Fruit fly (Drosophila melanogaster) whole organism, prepupa: Measurements from ENCODE around the gene CG7506.

Experiments
- Blimp-1 ChIP-seq: fragments of 200-800 bp; sonication (Bioruptor generic); optimal IDR thresholded peaks from 3 replicates; lab custom pipeline; 2017; ENCODE audit warnings: missing biosample characterization, missing genetic modification characterization, mild to moderate bottlenecking, moderate library complexity, missing genetic modification reagents
- CG10631 ChIP-seq: fragments of 200-800 bp; sonication (Bioruptor generic); optimal IDR thresholded peaks from 2 replicates; lab custom pipeline; 2016; ENCODE audit warnings: missing biosample characterization, missing genetic modification characterization
- CG10669 ChIP-seq: fragments of 200-800 bp; sonication (Bioruptor generic); optimal IDR thresholded peaks from 3 replicates; lab custom pipeline; 2018; ENCODE audit warnings: missing biosample characterization, mild to moderate bottlenecking, missing genetic modification characterization, moderate library complexity
- CG11294 ChIP-seq: fragments of 200-800 bp; sonication (Bioruptor generic); IDR thresholded peaks from 2 replicates; pipeline ENCODE4 v1.3.6; 2022; ENCODE audit warnings: missing biosample characterization, missing genetic modification characterization
- CG15336 ChIP-seq: fragments of 200-800 bp; sonication (Bioruptor generic); IDR thresholded peaks from 2 replicates; pipeline ENCODE4 v1.3.6; 2022; ENCODE audit warnings: missing biosample characterization, missing genetic modification characterization
- CG3032 ChIP-seq: fragments of 200-800 bp; optimal IDR thresholded peaks from 2 replicates; lab custom pipeline; 2019; ENCODE audit warnings: missing biosample characterization, mild to moderate bottlenecking, missing genetic modification characterization, moderate library complexity
- CG32006 ChIP-seq: fragments of 200-800 bp; sonication (Bioruptor generic); optimal IDR thresholded peaks from 3 replicates; lab custom pipeline; 2017; ENCODE audit warnings: missing biosample characterization, mild to moderate bottlenecking, missing genetic modification characterization
- CG3919 ChIP-seq: fragments of 200-800 bp; sonication (Bioruptor generic); optimal IDR thresholded peaks from 3 replicates; lab custom pipeline; 2016; ENCODE audit warnings: missing biosample characterization, missing genetic modification characterization
- CG4318 ChIP-seq: fragments of 200-800 bp; sonication (Bioruptor generic); optimal IDR thresholded peaks from 3 replicates; lab custom pipeline; 2017; ENCODE audit warnings: missing biosample characterization, mild to moderate bottlenecking, missing genetic modification characterization
- CG6163 ChIP-seq: fragments of 200-800 bp; sonication (Bioruptor generic); IDR thresholded peaks from 3 replicates; pipeline ENCODE4 v1.3.6; 2022; ENCODE audit warnings: missing biosample characterization, missing genetic modification characterization
- CG6276 ChIP-seq: fragments of 200-800 bp; sonication (Bioruptor generic); optimal IDR thresholded peaks from 2 replicates; lab custom pipeline; 2017; ENCODE audit warnings: missing biosample characterization, mild to moderate bottlenecking, missing genetic modification characterization
- CG6792 ChIP-seq: fragments of 200-800 bp; sonication (Bioruptor generic); optimal IDR thresholded peaks from 3 replicates; lab custom pipeline; 2016; ENCODE audit warnings: missing biosample characterization, missing genetic modification characterization
- CG6808 ChIP-seq: fragments of 200-800 bp; sonication (Bioruptor generic); optimal IDR thresholded peaks from 3 replicates; lab custom pipeline; 2017; ENCODE audit warnings: missing biosample characterization, missing genetic modification characterization, mild to moderate bottlenecking, moderate library complexity, missing genetic modification reagents
- CG8119 ChIP-seq: fragments of 200-800 bp; sonication (Bioruptor generic); IDR thresholded peaks from 3 replicates; pipeline ENCODE4 v1.3.6; 2022; ENCODE audit warnings: missing biosample characterization, missing genetic modification characterization
- CG8319 ChIP-seq: fragments of 200-800 bp; sonication (Bioruptor generic); optimal IDR thresholded peaks from 3 replicates; lab custom pipeline; 2016; ENCODE audit warnings: missing biosample characterization, missing genetic modification characterization
- CG9139 ChIP-seq: fragments of 200-800 bp; sonication (Bioruptor generic); optimal IDR thresholded peaks from 3 replicates; lab custom pipeline; 2017; ENCODE audit warnings: missing biosample characterization, mild to moderate bottlenecking, missing genetic modification characterization
- Eip75B ChIP-seq: fragments of 200-800 bp; sonication (Bioruptor generic); optimal IDR thresholded peaks from 3 replicates; lab custom pipeline; 2016; ENCODE audit warnings: missing biosample characterization, missing genetic modification characterization
- Eip78C ChIP-seq: fragments of 200-800 bp; sonication (Bioruptor generic); peaks from one replicate; lab custom pipeline; 2016; ENCODE audit warnings: missing biosample characterization, missing genetic modification characterization
- Eip93F ChIP-seq: fragments of 200-800 bp; sonication (Bioruptor generic); optimal IDR thresholded peaks from 2 replicates; lab custom pipeline; 2016; ENCODE audit warnings: missing biosample characterization, mild to moderate bottlenecking, missing genetic modification characterization
- Ets21C ChIP-seq: fragments of 200-800 bp; sonication (Bioruptor generic); optimal IDR thresholded peaks from 3 replicates; lab custom pipeline; 2016; ENCODE audit warnings: missing biosample characterization, missing genetic modification characterization
- Gug ChIP-seq: fragments of 200-800 bp; sonication (Bioruptor generic); IDR thresholded peaks from 2 replicates; pipeline ENCODE4 v1.3.6; 2022; ENCODE audit warnings: missing biosample characterization, missing genetic modification characterization
- Hr39 ChIP-seq: fragments of 200-800 bp; sonication (Bioruptor generic); optimal IDR thresholded peaks from 2 replicates; lab custom pipeline; 2016; ENCODE audit warnings: missing biosample characterization, missing genetic modification characterization
- Hr4 ChIP-seq: fragments of 200-800 bp; sonication (Bioruptor generic); optimal IDR thresholded peaks from 3 replicates; lab custom pipeline; 2016; ENCODE audit warnings: missing biosample characterization, missing genetic modification characterization
- Lpt ChIP-seq: fragments of 200-800 bp; sonication (Bioruptor generic); optimal IDR thresholded peaks from 3 replicates; lab custom pipeline; 2016; ENCODE audit warnings: missing biosample characterization, missing genetic modification characterization
- OdsH ChIP-seq: fragments of 200-800 bp; sonication (Bioruptor generic); optimal IDR thresholded peaks from 3 replicates; lab custom pipeline; 2016; ENCODE audit warnings: missing biosample characterization, missing genetic modification characterization
- Smox ChIP-seq: fragments of 200-800 bp; sonication (Bioruptor generic); optimal IDR thresholded peaks from 3 replicates; lab custom pipeline; 2016; ENCODE audit warnings: missing biosample characterization, missing genetic modification characterization
- Sox14 ChIP-seq: fragments of 200-800 bp; sonication (Bioruptor generic); optimal IDR thresholded peaks from 3 replicates; lab custom pipeline; 2016; ENCODE audit warnings: missing biosample characterization, missing genetic modification characterization
- achi ChIP-seq: fragments of 200-800 bp; sonication (Bioruptor generic); optimal IDR thresholded peaks from 3 replicates; lab custom pipeline; 2016; ENCODE audit warnings: missing biosample characterization, missing genetic modification characterization
- acj6 ChIP-seq: fragments of 200-800 bp; sonication (Bioruptor generic); optimal IDR thresholded peaks from 3 replicates; lab custom pipeline; 2016; ENCODE audit warnings: missing biosample characterization, missing genetic modification characterization
- dac ChIP-seq: fragments of 200-800 bp; sonication (Bioruptor generic); optimal IDR thresholded peaks from 2 replicates; lab custom pipeline; 2017; ENCODE audit warnings: missing biosample characterization, mild to moderate bottlenecking, missing genetic modification characterization
- eg ChIP-seq: fragments of 200-800 bp; sonication (Bioruptor generic); IDR thresholded peaks from 3 replicates; pipeline ENCODE4 v1.3.6; 2022; ENCODE audit warnings: missing biosample characterization, missing genetic modification characterization
- esn ChIP-seq: fragments of 200-800 bp; sonication (Bioruptor generic); optimal IDR thresholded peaks from 2 replicates; lab custom pipeline; 2016; ENCODE audit warnings: missing biosample characterization, mild to moderate bottlenecking, missing genetic modification characterization, moderate library complexity
- fd59A ChIP-seq: fragments of 200-800 bp; sonication (Bioruptor generic); optimal IDR thresholded peaks from 2 replicates; lab custom pipeline; 2017; ENCODE audit warnings: missing biosample characterization, mild to moderate bottlenecking, missing genetic modification characterization, missing genetic modification reagents
- lz ChIP-seq: fragments of 200-800 bp; sonication (Bioruptor generic); optimal IDR thresholded peaks from 3 replicates; lab custom pipeline; 2016; ENCODE audit warnings: missing biosample characterization, missing genetic modification characterization
- pdm3 ChIP-seq: fragments of 200-800 bp; sonication (Bioruptor generic); optimal IDR thresholded peaks from 3 replicates; lab custom pipeline; 2016; ENCODE audit warnings: missing biosample characterization, missing genetic modification characterization
- svp ChIP-seq: fragments of 200-800 bp; sonication (Bioruptor generic); peaks from one replicate; lab custom pipeline; 2016; ENCODE audit warnings: missing biosample characterization, missing genetic modification characterization
- topi ChIP-seq: fragments of 200-800 bp; sonication (Bioruptor generic); optimal IDR thresholded peaks from 3 replicates; lab custom pipeline; 2016; ENCODE audit warnings: missing biosample characterization, missing genetic modification characterization

The CG7506 gene

dm6 chr3L:7601122-7601841 lies 40.2 kb downstream of the CG7506 start (continued):
- peak; percentile 51 for TF ChIP-seq CG10669 (GFP tag; lab: Kevin White, UChicago)
- peak; percentile 27 for TF ChIP-seq Lpt (GFP tag; lab: Kevin White, UChicago)
- TF ChIP-seq Blimp-1 (GFP tag; lab: Kevin White, UChicago) = peak; percentile 24
- TF ChIP-seq CG3919 (GFP tag; lab: Kevin White, UChicago) = peak; percentile 70
- peak; percentile 67 for TF ChIP-seq lz (GFP tag; lab: Kevin White, UChicago)
- no peak for TF ChIP-seq Gug (GFP tag; lab: Robert Waterston, UW)
- TF ChIP-seq acj6 (GFP tag; lab: Kevin White, UChicago) = peak; percentile 50
- TF ChIP-seq CG8319 = peak; percentile 1
- TF ChIP-seq Smox (GFP tag; lab: Kevin White, UChicago) = peak; percentile 70
- TF ChIP-seq CG6276 = no peak
- TF ChIP-seq Eip93F (GFP tag; lab: Kevin White, UChicago) = no peak
- peak; percentile 81 for TF ChIP-seq esn (GFP tag; lab: Kevin White, UChicago)
- peak; percentile 77 for TF ChIP-seq CG6163 (GFP tag; lab: Robert Waterston, UW)

dm6 chr3L:7598329-7598728 lies 43.1 kb downstream of the CG7506 start:
- peak; percentile 10 for TF ChIP-seq CG6808 (GFP tag; lab: Kevin White, UChicago)
- TF ChIP-seq OdsH (GFP tag; lab: Kevin White, UChicago) = peak; percentile 12
- peak; percentile 36 for TF ChIP-seq CG4318
- TF ChIP-seq CG15336 (GFP tag; lab: Robert Waterston, UW) = peak; percentile 80
- TF ChIP-seq CG8119 (GFP tag; lab: Robert Waterston, UW) = peak; percentile 80
- peak; percentile 65 for TF ChIP-seq CG32006 (GFP tag; lab: Kevin White, UChicago)
- TF ChIP-seq CG11294 (GFP tag; lab: Robert Waterston, UW) = peak; percentile 42; the same call in 1 of the 2 replicates
- TF ChIP-seq CG3919 (GFP tag; lab: Kevin White, UChicago) = peak; percentile 22
- TF ChIP-seq achi (GFP tag; lab: Kevin White, UChicago) = peak; percentile 24
- TF ChIP-seq Hr4 = peak; percentile 79
- no peak for TF ChIP-seq Eip75B (GFP tag; lab: Kevin White, UChicago)
- peak; percentile 82 for TF ChIP-seq eg (GFP tag; lab: Robert Waterston, UW)
- peak; percentile 70 for TF ChIP-seq CG6163 (GFP tag; lab: Robert Waterston, UW)
- no peak for TF ChIP-seq lz (GFP tag; lab: Kevin White, UChicago)
- peak; percentile 72 for TF ChIP-seq Eip78C (GFP tag; lab: Kevin White, UChicago)
- peak; percentile 73 for TF ChIP-seq svp (GFP tag; lab: Kevin White, UChicago)
- TF ChIP-seq CG6276 = peak; percentile 32
- no peak for TF ChIP-seq CG6792
- TF ChIP-seq CG10631 (GFP tag; lab: Kevin White, UChicago) = no peak
- TF ChIP-seq acj6 (GFP tag; lab: Kevin White, UChicago) = peak; percentile 8
- TF ChIP-seq CG10669 (GFP tag; lab: Kevin White, UChicago) = peak; percentile 7
- no peak for TF ChIP-seq Ets21C (GFP tag; lab: Kevin White, UChicago)

- TF ChIP-seq CG9139 (GFP tag; lab: Kevin White, UChicago) (no peak), fd59A (GFP tag; lab: Kevin White, UChicago) (no peak), dac (no peak), Gug (GFP tag; lab: Robert Waterston, UW) (no peak), topi (no peak), Sox14 (GFP tag; lab: Kevin White, UChicago) (no peak), CG3032 (tag; lab: Kevin White, UChicago) (no peak), CG10631 (GFP tag; lab: Kevin White, UChicago) (no peak), Hr39 (GFP tag; lab: Kevin White, UChicago) (no peak), svp (GFP tag; lab: Kevin White, UChicago) (no peak), Blimp-1 (GFP tag; lab: Kevin White, UChicago) (no peak), pdm3 (GFP tag; lab: Kevin White, UChicago) (no peak)
These were observed 48.7 kb downstream of the CG7506 start, which contains the start of gene Pura for dm6 chr3L:7592791-7593190. Gene Pura (plus strand): TSS chr3L:7593091.
